Worm (Caenorhabditis elegans) whole organism, L1 larva: ENCODE data around the gene F13C5.1.

Experiments
- C04F5.9 ChIP-seq: sonication (generic microtip); optimal IDR thresholded peaks from 2 replicates; lab custom pipeline; 2016; ENCODE audit warnings: missing genetic modification characterization, missing compliant biosample characterization
- C34B4.2 ChIP-seq: sonication (generic microtip); optimal IDR thresholded peaks from 2 replicates; lab custom pipeline; 2017; ENCODE audit warnings: mild to moderate bottlenecking, missing genetic modification characterization, missing compliant biosample characterization
- aha-1 ChIP-seq: fragments of 150-350 bp; optimal IDR thresholded peaks from 2 replicates; lab custom pipeline; 2014; ENCODE audit warnings: missing biosample characterization, missing genetic modification characterization
- alr-1 ChIP-seq: fragments of 200-800 bp; sonication (Bioruptor generic); optimal IDR thresholded peaks from 2 replicates; lab custom pipeline; 2018; ENCODE audit warnings: borderline replicate concordance, mild to moderate bottlenecking, missing genetic modification characterization, missing compliant biosample characterization
- blmp-1 ChIP-seq: fragments of 150-350 bp; optimal IDR thresholded peaks from 2 replicates; lab custom pipeline; 2014; ENCODE audit warnings: missing biosample characterization, missing genetic modification characterization
- ceh-8 ChIP-seq: fragments of 200-800 bp; sonication (Bioruptor generic); optimal IDR thresholded peaks from 2 replicates; lab custom pipeline; 2018; ENCODE audit warnings: mild to moderate bottlenecking, missing genetic modification characterization, moderate library complexity, missing compliant biosample characterization
- ceh-82 ChIP-seq, 3 experiments: fragments of 150-350 bp in 1 of 3; sonication (generic microtip) in 2 of 3; optimal IDR thresholded peaks; 2 replicates each; lab custom pipeline; 2014 to 2017; ENCODE audit warnings: missing biosample characterization in 3 of 3, missing genetic modification characterization in 3 of 3
- ces-1 ChIP-seq: fragments of 150-350 bp; optimal IDR thresholded peaks from 2 replicates; lab custom pipeline; 2014; ENCODE audit warnings: missing biosample characterization, missing genetic modification reagents, missing genetic modification characterization
- dsc-1 ChIP-seq: sonication (generic microtip); optimal IDR thresholded peaks from 2 replicates; lab custom pipeline; 2016; ENCODE audit warnings: mild to moderate bottlenecking, missing genetic modification characterization, missing compliant biosample characterization
- efl-1 ChIP-seq, 4 experiments: fragments of 150-350 bp; optimal IDR thresholded peaks in 3 of 4; peaks in 1 of 4; 1 replicate in 1 of 4; 2 replicates in 3 of 4; lab custom pipeline; 2014; ENCODE audit warnings: missing biosample characterization in 2 of 4, missing genetic modification characterization in 2 of 4, missing genetic modification reagents in 2 of 4
- elt-2 ChIP-seq: sonication (generic microtip); optimal IDR thresholded peaks from 2 replicates; lab custom pipeline; 2016; ENCODE audit warnings: missing genetic modification characterization, mild to moderate bottlenecking, inconsistent platforms, missing compliant biosample characterization, missing genetic modification reagents
- elt-3 ChIP-seq, 6 experiments: fragments of 150-350 bp in 1 of 6; sonication (generic microtip); optimal IDR thresholded peaks; 2 replicates each; lab custom pipeline; 2017 to 2018; ENCODE audit warnings: missing biosample characterization in 6 of 6, missing genetic modification characterization in 6 of 6, inconsistent platforms in 1 of 6
- ets-5 ChIP-seq: fragments of 200-800 bp; sonication (Bioruptor generic); IDR thresholded peaks from 2 replicates; pipeline ENCODE4 v1.3.6; 2022; ENCODE audit warnings: missing genetic modification characterization, missing compliant biosample characterization
- fkh-4 ChIP-seq: sonication (generic microtip); optimal IDR thresholded peaks from 2 replicates; lab custom pipeline; 2016; ENCODE audit warnings: missing compliant biosample characterization, missing genetic modification characterization, borderline replicate concordance
- fkh-8 ChIP-seq: sonication (generic microtip); optimal IDR thresholded peaks from 2 replicates; lab custom pipeline; 2016; ENCODE audit warnings: mild to moderate bottlenecking, missing genetic modification characterization, missing compliant biosample characterization
- isw-1 ChIP-seq: fragments of 200-800 bp; sonication (Bioruptor generic); IDR thresholded peaks from 2 replicates; pipeline ENCODE4 v1.3.6; 2022; ENCODE audit warnings: missing genetic modification characterization, missing compliant biosample characterization
- lin-14 ChIP-seq: fragments of 200-800 bp; sonication (Bioruptor generic); optimal IDR thresholded peaks from 2 replicates; lab custom pipeline; 2018; ENCODE audit warnings: mild to moderate bottlenecking, missing genetic modification characterization, moderate library complexity, missing compliant biosample characterization
- lin-35 ChIP-seq, 2 experiments: fragments of 150-350 bp; optimal IDR thresholded peaks; 2 replicates each; lab custom pipeline; 2014; ENCODE audit warnings: missing biosample characterization in 2 of 2, missing genetic modification characterization in 2 of 2, missing genetic modification reagents in 2 of 2
- lin-39 ChIP-seq: fragments of 150-350 bp; optimal IDR thresholded peaks from 2 replicates; lab custom pipeline; 2014; ENCODE audit warnings: missing biosample characterization, missing genetic modification reagents, missing genetic modification characterization
- lsy-2 ChIP-seq, 2 experiments: fragments of 150-350 bp; optimal IDR thresholded peaks; 2 replicates each; lab custom pipeline; 2014; ENCODE audit warnings: missing biosample characterization in 2 of 2, missing genetic modification characterization in 2 of 2
- mdl-1 ChIP-seq, 2 experiments: fragments of 150-350 bp; optimal IDR thresholded peaks; 2 replicates each; lab custom pipeline; 2014 to 2017; ENCODE audit warnings: missing biosample characterization in 2 of 2, missing genetic modification characterization in 2 of 2, inconsistent platforms in 1 of 2
- nhr-12 ChIP-seq: sonication (generic microtip); optimal IDR thresholded peaks from 2 replicates; lab custom pipeline; 2017; ENCODE audit warnings: missing biosample characterization, missing genetic modification characterization
- nhr-20 ChIP-seq: sonication (generic microtip); optimal IDR thresholded peaks from 2 replicates; lab custom pipeline; 2016; ENCODE audit warnings: mild to moderate bottlenecking, missing genetic modification characterization, missing compliant biosample characterization
- nhr-237 ChIP-seq: fragments of 150-350 bp; optimal IDR thresholded peaks from 2 replicates; lab custom pipeline; 2014; ENCODE audit warnings: missing biosample characterization, missing genetic modification characterization
- nhr-28 ChIP-seq: fragments of 150-350 bp; optimal IDR thresholded peaks from 2 replicates; lab custom pipeline; 2014; ENCODE audit warnings: missing biosample characterization, missing genetic modification characterization
- nhr-47 ChIP-seq: sonication (generic microtip); optimal IDR thresholded peaks from 2 replicates; lab custom pipeline; 2016; ENCODE audit warnings: mild to moderate bottlenecking, missing genetic modification characterization, moderate library complexity, missing compliant biosample characterization
- nhr-71 ChIP-seq: sonication (generic microtip); optimal IDR thresholded peaks from 2 replicates; lab custom pipeline; 2016; ENCODE audit warnings: mild to moderate bottlenecking, missing genetic modification characterization, moderate library complexity, missing compliant biosample characterization
- nhr-76 ChIP-seq: sonication (generic microtip); optimal IDR thresholded peaks from 2 replicates; lab custom pipeline; 2017; ENCODE audit warnings: missing biosample characterization, missing genetic modification characterization
- nhr-85 ChIP-seq: sonication (generic microtip); peaks from one replicate; lab custom pipeline; 2016; ENCODE audit warnings: missing genetic modification characterization, inconsistent platforms, missing compliant biosample characterization
- nhr-90 ChIP-seq: sonication (generic microtip); optimal IDR thresholded peaks from 2 replicates; lab custom pipeline; 2016; ENCODE audit warnings: mild to moderate bottlenecking, missing genetic modification characterization, missing compliant biosample characterization; ENCODE audit not compliant: poor library complexity
- pag-3 ChIP-seq: sonication (generic microtip); optimal IDR thresholded peaks from 2 replicates; lab custom pipeline; 2017; ENCODE audit warnings: missing genetic modification characterization, mild to moderate bottlenecking, missing compliant biosample characterization, antibody characterized with exemption, borderline replicate concordance; ENCODE audit not compliant: insufficient read depth
- skn-1 ChIP-seq: fragments of 150-350 bp; optimal IDR thresholded peaks from 2 replicates; lab custom pipeline; 2014; ENCODE audit warnings: missing biosample characterization, missing genetic modification characterization
- snu-23 ChIP-seq: sonication (generic microtip); optimal IDR thresholded peaks from 2 replicates; lab custom pipeline; 2016; ENCODE audit warnings: missing genetic modification characterization, missing compliant biosample characterization
- sup-37 ChIP-seq: fragments of 200-800 bp; sonication (Bioruptor generic); optimal IDR thresholded peaks from 2 replicates; lab custom pipeline; 2018; ENCODE audit warnings: mild to moderate bottlenecking, missing genetic modification characterization, missing compliant biosample characterization
- swsn-7 ChIP-seq: sonication (generic microtip); optimal IDR thresholded peaks from 2 replicates; lab custom pipeline; 2016; ENCODE audit warnings: missing genetic modification characterization, missing compliant biosample characterization
- tbx-2 ChIP-seq: sonication (generic microtip); optimal IDR thresholded peaks from 2 replicates; lab custom pipeline; 2016; ENCODE audit warnings: missing genetic modification characterization, missing compliant biosample characterization
- tlp-1 ChIP-seq: fragments of 150-350 bp; optimal IDR thresholded peaks from 2 replicates; lab custom pipeline; 2014; ENCODE audit warnings: missing biosample characterization, missing genetic modification characterization
- unc-130 ChIP-seq: fragments of 150-350 bp; optimal IDR thresholded peaks from 2 replicates; lab custom pipeline; 2017; ENCODE audit warnings: missing biosample characterization, missing genetic modification characterization, inconsistent platforms
- unc-30 ChIP-seq: sonication (generic microtip); optimal IDR thresholded peaks from 2 replicates; lab custom pipeline; 2017; ENCODE audit warnings: missing biosample characterization, missing genetic modification characterization
- unc-62 ChIP-seq: fragments of 150-350 bp; optimal IDR thresholded peaks from 2 replicates; lab custom pipeline; 2014; ENCODE audit warnings: missing biosample characterization, missing genetic modification reagents, missing genetic modification characterization
- zag-1 ChIP-seq: fragments of 150-350 bp; optimal IDR thresholded peaks from 2 replicates; lab custom pipeline; 2014; ENCODE audit warnings: missing biosample characterization, missing genetic modification characterization
- ztf-11 ChIP-seq, 2 experiments: sonication (generic microtip); optimal IDR thresholded peaks; 2 replicates each; lab custom pipeline; 2016 to 2017; ENCODE audit warnings: missing genetic modification characterization in 2 of 2, missing biosample characterization in 1 of 2, missing compliant biosample characterization in 1 of 2

The F13C5.1 gene

ce11 chrX:573270-573669 lies 28.7 kb upstream of the F13C5.1 start (continued):
- TF ChIP-seq aha-1 (tag; lab: Kevin White, UChicago) (no peak), unc-62 (GFP tag; lab: Kevin White, UChicago) (no peak), dsc-1 (tag; lab: Kevin White, UChicago) (peak; percentile 40), nhr-76 (tag; lab: Kevin White, UChicago) (no peak), tlp-1 (tag; lab: Kevin White, UChicago) (no peak), pag-3 (tag; lab: Kevin White, UChicago) (no peak), snu-23 (GFP tag; lab: Kevin White, UChicago) (peak; percentile 64), nhr-12 (tag; lab: Kevin White, UChicago) (no peak), ces-1 (GFP tag; lab: Kevin White, UChicago) (no peak), nhr-237 (tag; lab: Kevin White, UChicago) (peak; percentile 86), nhr-85 (peak; percentile 72), lin-39 (tag; lab: Kevin White, UChicago) (no peak), nhr-90 (peak; percentile 33), C34B4.2 (tag; lab: Kevin White, UChicago) (no peak), unc-30 (tag; lab: Kevin White, UChicago) (no peak), elt-2 (tag; lab: Kevin White, UChicago) (no peak), fkh-4 (tag; lab: Kevin White, UChicago) (no peak), nhr-71 (peak; percentile 82), skn-1 (peak; percentile 99), C04F5.9 (no peak), isw-1 (peak; percentile 41), lsy-2 (tag; optimal IDR thresholded peaks at IDR 0.05; lab: Kevin White, UChicago) (peak in 1 of 2 experiments; percentile 71), blmp-1 (tag; lab: Kevin White, UChicago) (no peak), nhr-20 (tag; lab: Kevin White, UChicago) (peak; percentile 51), lin-14 (peak; percentile 95), nhr-28 (tag; lab: Kevin White, UChicago) (no peak), ets-5 (no peak), elt-3 (tag; optimal IDR thresholded peaks at IDR 0.05; lab: Kevin White, UChicago) (peak in 3 of 6 experiments; percentile 35 to 56 (median 50)), alr-1 (tag; lab: Kevin White, UChicago) (no peak), swsn-7 (tag; lab: Kevin White, UChicago) (peak; percentile 52), mdl-1 (tag; optimal IDR thresholded peaks at IDR 0.05; lab: Kevin White, UChicago) (peak in 1 of 2 experiments; percentile 77), tbx-2 (peak; percentile 30), lin-35 (GFP tag; optimal IDR thresholded peaks at IDR 0.05; lab: Kevin White, UChicago) (peak; percentile 22 to 23), fkh-8 (tag; lab: Kevin White, UChicago) (peak; percentile 82)
- TF ChIP-seq, all 84 proteins: peak for 37

DNA sequence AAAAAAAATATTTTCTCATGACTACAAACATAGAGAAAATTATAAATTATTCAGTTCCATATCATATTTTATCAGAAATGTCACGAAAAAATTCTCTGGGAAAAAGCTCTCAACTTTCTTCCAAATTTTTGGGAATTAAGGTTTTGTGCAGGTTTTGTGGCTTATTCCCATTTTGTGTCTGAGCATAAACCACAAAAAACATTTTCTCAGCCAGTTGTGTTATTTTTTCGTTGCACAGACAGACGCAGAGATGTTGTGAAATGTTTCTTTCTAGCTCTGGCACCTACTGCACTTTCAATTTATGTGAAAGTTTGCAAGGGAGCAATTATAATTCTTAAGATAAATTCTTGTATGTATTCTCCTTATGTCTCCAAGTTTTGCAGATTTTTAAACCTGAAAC lies 26.9 kb upstream of the F13C5.1 start:
- no peak for TF ChIP-seq efl-1 (optimal IDR thresholded peaks at IDR 0.05; lab: Kevin White, UChicago)
- no peak for TF ChIP-seq efl-1 (GFP tag; optimal IDR thresholded peaks at IDR 0.05 in 1 of 2; lab: Kevin White, UChicago)
- TF ChIP-seq skn-1 = peak; percentile 86
- TF ChIP-seq ceh-82 (tag; optimal IDR thresholded peaks at IDR 0.05; lab: Kevin White, UChicago) = peak in 1 of 3 experiments; percentile 34
- no peak for TF ChIP-seq ceh-8 (GFP tag; lab: Kevin White, UChicago)
- peak; percentile 63 for TF ChIP-seq fkh-8 (tag; lab: Kevin White, UChicago)
- TF ChIP-seq zag-1 (tag; lab: Kevin White, UChicago) = no peak
- no peak for TF ChIP-seq sup-37 (GFP tag; lab: Kevin White, UChicago)
- TF ChIP-seq ztf-11 (tag; optimal IDR thresholded peaks at IDR 0.05; lab: Kevin White, UChicago) = no peak
- TF ChIP-seq unc-130 (tag; lab: Kevin White, UChicago) = no peak
- TF ChIP-seq nhr-71 = peak; percentile 13
- TF ChIP-seq nhr-47 (tag; lab: Kevin White, UChicago) = peak; percentile 15
